Fruit fly (Drosophila melanogaster): Measurements from ENCODE around the gene fw.

The fw gene

dm6 chrX:11984987-11985386, 18.7 kb downstream of the fw start, which contains the start of gene cac:
Gene cac (minus strand): TSS chrX:11985087.
- TF ChIP-seq HLH106 (tag; optimal IDR thresholded peaks at IDR 0.05) (no peak), Myc (optimal IDR thresholded peaks at IDR 0.05) (no peak), Hnf4 (GFP tag; optimal IDR thresholded peaks at IDR 0.05) (no peak), GATAd (GFP tag; optimal IDR thresholded peaks at IDR 0.05) (no peak), Dfd (GFP tag; optimal IDR thresholded peaks at IDR 0.05) (no peak), rgr (GFP tag; optimal IDR thresholded peaks at IDR 0.05) (no peak), Hr83 (GFP tag; optimal IDR thresholded peaks at IDR 0.05; ENCODE audit: poor library complexity, severe bottlenecking) (no peak)

DNA sequence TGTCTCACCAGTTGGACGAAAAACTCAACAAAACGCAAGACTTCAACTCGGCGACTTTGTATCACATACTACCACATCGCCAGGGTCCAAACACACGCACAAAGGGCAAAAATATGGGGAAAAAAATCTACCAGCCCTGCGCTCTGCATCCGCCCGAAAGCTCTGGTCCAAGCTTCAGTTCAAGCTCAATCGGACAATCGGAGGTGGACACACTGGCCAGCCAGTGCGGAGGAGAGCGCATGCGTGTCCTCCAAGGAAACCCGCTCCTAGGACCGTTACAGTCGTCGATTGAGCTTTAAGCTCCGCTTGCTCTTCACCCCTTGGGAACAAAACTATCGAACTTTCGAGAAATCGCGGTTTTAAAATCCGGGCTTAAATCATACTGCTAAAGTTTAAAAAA, 19.9 kb downstream of the fw start:
- TF ChIP-seq tai (GFP tag; optimal IDR thresholded peaks at IDR 0.05) = no peak
- no peak for TF ChIP-seq CrebA (GFP tag; optimal IDR thresholded peaks at IDR 0.05; ENCODE audit: borderline replicate concordance)
- no peak for TF ChIP-seq Dfd (GFP tag; optimal IDR thresholded peaks at IDR 0.05)
- no peak for TF ChIP-seq Hnf4 (GFP tag; optimal IDR thresholded peaks at IDR 0.05)
- TF ChIP-seq Mio (GFP tag; optimal IDR thresholded peaks at IDR 0.05) = no peak
- TF ChIP-seq Sp1 (GFP tag; optimal IDR thresholded peaks at IDR 0.05) = no peak
- no peak for TF ChIP-seq sv (GFP tag; optimal IDR thresholded peaks at IDR 0.05)
- no peak for TF ChIP-seq foxo (GFP tag; optimal IDR thresholded peaks at IDR 0.05)
